Fruit fly (Drosophila melanogaster) whole organism, embryonic: Measurements from ENCODE around the gene CG33772.
"Not testable (repeated sequence)": the region's sequence is repeated elsewhere in the genome, so short reads cannot be mapped to it uniquely, and the experiment has no call there.

Experiments
- Antp ChIP-seq: fragments of 200-800 bp; sonication (Bioruptor generic); optimal IDR thresholded peaks from 3 replicates; lab custom pipeline; 2016; ENCODE audit warnings: missing biosample characterization, missing genetic modification characterization
- Atf3 ChIP-seq: fragments of 200-800 bp; sonication (Bioruptor generic); optimal IDR thresholded peaks from 3 replicates; lab custom pipeline; 2016; ENCODE audit warnings: missing biosample characterization, missing genetic modification characterization
- CG11695 ChIP-seq: fragments of 200-800 bp; sonication (Bioruptor generic); IDR thresholded peaks from 3 replicates; pipeline ENCODE4 v1.3.6; 2022; ENCODE audit warnings: missing biosample characterization, missing genetic modification characterization
- CG11723 ChIP-seq: fragments of 200-800 bp; sonication (Bioruptor generic); optimal IDR thresholded peaks from 2 replicates; lab custom pipeline; 2017; ENCODE audit warnings: missing biosample characterization, mild to moderate bottlenecking, missing genetic modification characterization
- CG1233 ChIP-seq: fragments of 200-800 bp; sonication (Bioruptor generic); optimal IDR thresholded peaks from 4 replicates; lab custom pipeline; 2018; ENCODE audit warnings: missing biosample characterization, mild to moderate bottlenecking, missing genetic modification characterization
- CG12659 ChIP-seq: fragments of 200-800 bp; sonication (Bioruptor generic); optimal IDR thresholded peaks from 3 replicates; lab custom pipeline; 2017; ENCODE audit warnings: mild to moderate bottlenecking, missing biosample characterization, missing genetic modification reagents, missing genetic modification characterization
- CG12769 ChIP-seq: fragments of 200-800 bp; sonication (Bioruptor generic); optimal IDR thresholded peaks from 2 replicates; lab custom pipeline; 2019; ENCODE audit warnings: missing biosample characterization, mild to moderate bottlenecking, missing genetic modification characterization, moderate library complexity
- CG14441 ChIP-seq: fragments of 200-800 bp; sonication (Bioruptor generic); IDR thresholded peaks from 2 replicates; pipeline ENCODE4 v1.3.6; 2022; ENCODE audit warnings: missing biosample characterization, missing genetic modification characterization
- CG17568 ChIP-seq: fragments of 200-800 bp; sonication (Bioruptor generic); optimal IDR thresholded peaks from 2 replicates; lab custom pipeline; 2018; ENCODE audit warnings: missing biosample characterization, mild to moderate bottlenecking, missing genetic modification characterization, moderate library complexity
- CG18011 ChIP-seq: fragments of 200-800 bp; sonication (Bioruptor generic); optimal IDR thresholded peaks from 2 replicates; lab custom pipeline; 2017; ENCODE audit warnings: missing biosample characterization, missing genetic modification characterization, mild to moderate bottlenecking, moderate library complexity, missing genotype
- CG2199 ChIP-seq: fragments of 200-800 bp; sonication (Bioruptor generic); IDR thresholded peaks from 3 replicates; pipeline ENCODE4 v1.3.6; 2022; ENCODE audit warnings: missing biosample characterization, missing genetic modification characterization
- CG2712 ChIP-seq: fragments of 200-800 bp; optimal IDR thresholded peaks from 3 replicates; lab custom pipeline; 2019; ENCODE audit warnings: missing biosample characterization, mild to moderate bottlenecking, missing genetic modification characterization, moderate library complexity
- CG2875 ChIP-seq: fragments of 200-800 bp; sonication (Bioruptor generic); optimal IDR thresholded peaks from 2 replicates; lab custom pipeline; 2017; ENCODE audit warnings: missing biosample characterization, mild to moderate bottlenecking, missing genetic modification characterization, missing genetic modification reagents
- CG30431 ChIP-seq: fragments of 200-800 bp; sonication (Bioruptor generic); optimal IDR thresholded peaks from 2 replicates; lab custom pipeline; 2017; ENCODE audit warnings: missing biosample characterization, missing genetic modification characterization
- CG3281 ChIP-seq: fragments of 200-800 bp; sonication (Bioruptor generic); optimal IDR thresholded peaks from 3 replicates; lab custom pipeline; 2017; ENCODE audit warnings: missing biosample characterization, mild to moderate bottlenecking, missing genetic modification characterization
- CG33557 ChIP-seq: fragments of 200-800 bp; sonication (Bioruptor generic); optimal IDR thresholded peaks from 2 replicates; lab custom pipeline; 2019; ENCODE audit warnings: missing biosample characterization, mild to moderate bottlenecking, missing genetic modification characterization, moderate library complexity
- CG34224 ChIP-seq: fragments of 200-800 bp; sonication (Bioruptor generic); IDR thresholded peaks from 3 replicates; pipeline ENCODE4 v1.3.6; 2022; ENCODE audit warnings: missing biosample characterization, missing genetic modification characterization; ENCODE audit not compliant: partially characterized antibody
- CG4424 ChIP-seq: fragments of 200-800 bp; sonication (Bioruptor generic); optimal IDR thresholded peaks from 3 replicates; lab custom pipeline; 2016; ENCODE audit warnings: missing biosample characterization, missing genetic modification characterization
- CG6654 ChIP-seq: fragments of 200-800 bp; sonication (Bioruptor generic); optimal IDR thresholded peaks from 2 replicates; lab custom pipeline; 2017; ENCODE audit warnings: missing biosample characterization, mild to moderate bottlenecking, missing genetic modification characterization
- CG6683 ChIP-seq: fragments of 200-800 bp; sonication (Bioruptor generic); optimal IDR thresholded peaks from 2 replicates; lab custom pipeline; 2017; ENCODE audit warnings: missing biosample characterization, mild to moderate bottlenecking, missing genetic modification characterization, missing genetic modification reagents
- CG6854 ChIP-seq: fragments of 200-800 bp; sonication (Bioruptor generic); optimal IDR thresholded peaks from 3 replicates; lab custom pipeline; 2017; ENCODE audit warnings: missing biosample characterization, mild to moderate bottlenecking, missing genetic modification characterization
- CG7928 ChIP-seq: fragments of 200-800 bp; sonication (Bioruptor generic); optimal IDR thresholded peaks from 2 replicates; lab custom pipeline; 2017; ENCODE audit warnings: missing biosample characterization, mild to moderate bottlenecking, missing genetic modification characterization
- Deaf1 ChIP-seq: fragments of 200-800 bp; optimal IDR thresholded peaks from 3 replicates; lab custom pipeline; 2019; ENCODE audit warnings: missing biosample characterization, mild to moderate bottlenecking, missing genetic modification characterization, moderate library complexity
- Doc2 ChIP-seq: fragments of 200-800 bp; sonication (Bioruptor generic); IDR thresholded peaks from 2 replicates; pipeline ENCODE4 v1.3.6; 2022; ENCODE audit warnings: missing biosample characterization, missing genetic modification characterization
- E2f2 ChIP-seq: fragments of 200-800 bp; sonication (Bioruptor generic); IDR thresholded peaks from 2 replicates; pipeline ENCODE4 v1.3.6; 2022; ENCODE audit warnings: missing biosample characterization, missing genetic modification characterization
- Hey ChIP-seq: fragments of 200-800 bp; sonication (Bioruptor generic); optimal IDR thresholded peaks from 3 replicates; lab custom pipeline; 2018; ENCODE audit warnings: missing biosample characterization, mild to moderate bottlenecking, missing genetic modification characterization
- Hr3 ChIP-seq: fragments of 200-800 bp; sonication (Bioruptor generic); optimal IDR thresholded peaks from 3 replicates; lab custom pipeline; 2016; ENCODE audit warnings: missing biosample characterization, missing genetic modification characterization
- Lhr ChIP-seq: fragments of 200-800 bp; sonication (Bioruptor generic); optimal IDR thresholded peaks from 3 replicates; lab custom pipeline; 2017; ENCODE audit warnings: mild to moderate bottlenecking, missing biosample characterization, missing genetic modification reagents, missing genetic modification characterization
- Stat92E ChIP-seq, 3 experiments: fragments of >200 bp in 2 of 3; fragments of 200-800 bp in 1 of 3; sonication (Bioruptor generic) in 1 of 3; optimal IDR thresholded peaks; 2 replicates each; lab custom pipeline; 2017 to 2019; ENCODE audit warnings: missing biosample characterization in 3 of 3, missing genetic modification characterization in 3 of 3, mild to moderate bottlenecking in 1 of 3, moderate library complexity in 1 of 3
- ac ChIP-seq: fragments of 200-800 bp; sonication (Bioruptor generic); optimal IDR thresholded peaks from 3 replicates; lab custom pipeline; 2017; ENCODE audit warnings: missing biosample characterization, mild to moderate bottlenecking, missing genetic modification characterization
- cato ChIP-seq: fragments of 200-800 bp; sonication (Bioruptor generic); optimal IDR thresholded peaks from 2 replicates; lab custom pipeline; 2016; ENCODE audit warnings: missing biosample characterization, missing genetic modification characterization, borderline replicate concordance
- dati ChIP-seq: fragments of 200-800 bp; sonication (Bioruptor generic); IDR thresholded peaks from 2 replicates; pipeline ENCODE4 v1.3.6; 2022; ENCODE audit warnings: missing biosample characterization, missing genetic modification characterization
- dmrt11E ChIP-seq: fragments of 200-800 bp; sonication (Bioruptor generic); optimal IDR thresholded peaks from 3 replicates; lab custom pipeline; 2018; ENCODE audit warnings: missing biosample characterization, mild to moderate bottlenecking, missing genetic modification characterization, moderate library complexity
- fd102C ChIP-seq: fragments of 200-800 bp; sonication (Bioruptor generic); optimal IDR thresholded peaks from 2 replicates; lab custom pipeline; 2018; ENCODE audit warnings: missing biosample characterization, mild to moderate bottlenecking, missing genetic modification characterization, moderate library complexity
- nerfin-1 ChIP-seq: fragments of 200-800 bp; sonication (Bioruptor generic); optimal IDR thresholded peaks from 3 replicates; lab custom pipeline; 2019; ENCODE audit warnings: missing biosample characterization, mild to moderate bottlenecking, missing genetic modification characterization, moderate library complexity
- onecut ChIP-seq: fragments of 200-800 bp; sonication (Bioruptor generic); IDR thresholded peaks from 2 replicates; pipeline ENCODE4 v1.3.6; 2022; ENCODE audit warnings: missing biosample characterization, missing genetic modification characterization
- p53 ChIP-seq: fragments of 200-800 bp; sonication (Bioruptor generic); optimal IDR thresholded peaks from 2 replicates; lab custom pipeline; 2016; ENCODE audit warnings: missing biosample characterization, missing genetic modification characterization
- pum ChIP-seq: fragments of 200-800 bp; sonication (Bioruptor generic); optimal IDR thresholded peaks from 2 replicates; lab custom pipeline; 2016; ENCODE audit warnings: missing biosample characterization, missing genetic modification characterization
- rib ChIP-seq: fragments of 200-800 bp; sonication (Bioruptor generic); IDR thresholded peaks from 2 replicates; pipeline ENCODE4 v1.3.6; 2022; ENCODE audit warnings: missing biosample characterization, missing genetic modification characterization
- scrt ChIP-seq: fragments of 200-800 bp; sonication (Bioruptor generic); optimal IDR thresholded peaks from 2 replicates; lab custom pipeline; 2018; ENCODE audit warnings: missing biosample characterization, mild to moderate bottlenecking, missing genetic modification characterization, moderate library complexity
- ssp ChIP-seq: fragments of 200-800 bp; sonication (Bioruptor generic); IDR thresholded peaks from 2 replicates; pipeline ENCODE4 v1.3.6; 2022; ENCODE audit warnings: missing biosample characterization, missing genetic modification characterization
- stwl ChIP-seq: fragments of 200-800 bp; sonication (Bioruptor generic); optimal IDR thresholded peaks from 3 replicates; lab custom pipeline; 2018; ENCODE audit warnings: missing biosample characterization, mild to moderate bottlenecking, missing genetic modification characterization, moderate library complexity
- tll ChIP-seq, 2 experiments: fragments of 200-800 bp in 1 of 2; fragments of >200 bp in 1 of 2; sonication (Bioruptor generic) in 1 of 2; optimal IDR thresholded peaks; 2 replicates each; lab custom pipeline; 2017 to 2019; ENCODE audit warnings: missing biosample characterization in 2 of 2, missing genetic modification characterization in 2 of 2, mild to moderate bottlenecking in 1 of 2, moderate library complexity in 1 of 2
- twi ChIP-seq: fragments of 200-800 bp; optimal IDR thresholded peaks from 2 replicates; lab custom pipeline; 2019; ENCODE audit warnings: missing biosample characterization, mild to moderate bottlenecking, missing genetic modification characterization, moderate library complexity
- wek ChIP-seq: fragments of 200-800 bp; sonication (Bioruptor generic); optimal IDR thresholded peaks from 3 replicates; lab custom pipeline; 2018; ENCODE audit warnings: missing biosample characterization, mild to moderate bottlenecking, missing genetic modification characterization, moderate library complexity

CG33772 gene

DNA sequence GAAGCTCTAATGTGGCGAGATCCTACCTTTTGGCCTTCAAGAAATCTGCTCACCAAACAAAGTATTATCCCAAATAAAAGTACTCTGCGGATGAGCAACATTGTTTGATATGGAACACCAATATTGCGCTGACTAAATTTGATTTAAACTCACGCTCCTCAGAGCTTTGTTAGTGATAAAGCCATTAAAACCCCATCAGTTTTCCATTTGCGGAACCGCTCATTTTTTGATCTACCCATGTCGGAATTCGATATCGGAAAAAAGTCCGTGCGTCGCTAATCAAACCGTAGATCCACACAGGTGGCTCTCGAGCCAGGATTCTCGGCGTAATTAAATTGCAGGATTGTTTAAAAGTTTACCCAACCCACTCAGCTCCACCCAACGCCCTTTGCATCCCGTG lies at the start of gene CG33772:
Gene CG33772, minus strand, starts transcription at position 101 of the 400 bp plus-strand sequence.
- no peak for TF ChIP-seq Stat92E (GFP tag; optimal IDR thresholded peaks at IDR 0.05; lab: Kevin White, UChicago)
- no peak for TF ChIP-seq dati (GFP tag; lab: Robert Waterston, UW)
- TF ChIP-seq nerfin-1, result no peak
- no peak for TF ChIP-seq Doc2 (GFP tag; lab: Robert Waterston, UW)
- no peak for TF ChIP-seq CG18011
- no peak for TF ChIP-seq CG6654 (GFP tag; lab: Kevin White, UChicago)
- no peak for TF ChIP-seq cato (GFP tag; lab: Kevin White, UChicago)
- no peak for TF ChIP-seq Atf3 (GFP tag; lab: Kevin White, UChicago)
- no peak for TF ChIP-seq CG12769 (tag; lab: Kevin White, UChicago)
- TF ChIP-seq, all 482 proteins: peak for 0

DNA sequence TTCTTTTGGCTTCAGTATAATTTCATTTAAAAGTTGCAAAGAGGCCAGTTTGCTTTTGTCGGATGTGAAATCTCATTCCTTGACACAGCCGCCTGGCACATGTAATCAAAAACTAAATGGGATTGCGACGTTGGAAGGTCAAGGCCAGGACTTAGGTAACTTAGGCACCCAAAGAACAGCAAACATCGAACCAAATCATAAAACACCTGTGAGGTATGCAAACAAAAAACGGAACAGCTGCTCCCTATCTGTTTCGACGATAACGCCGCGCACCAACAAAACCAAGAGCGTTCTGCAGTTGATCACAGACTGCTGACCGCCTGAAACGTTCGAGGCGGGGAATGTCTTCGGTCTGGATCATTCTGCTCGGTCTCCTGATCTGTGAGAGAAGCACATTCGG lies 46.8 kb upstream of the CG33772 start, which contains the start of gene CG45116:
Gene CG45116, plus strand, starts transcription at position 301 of the 400 bp plus-strand sequence.
- TF ChIP-seq stwl (no peak), CG6854 (no peak), CG6683 (no peak), CG7928 (GFP tag; lab: Kevin White, UChicago) (no peak), wek (no peak), CG30431 (GFP tag; lab: Kevin White, UChicago) (no peak), tll (GFP tag; optimal IDR thresholded peaks at IDR 0.05; lab: Kevin White, UChicago) (peak in 1 of 2 experiments; percentile 18), fd102C (GFP tag; lab: Kevin White, UChicago) (no peak), Deaf1 (tag; lab: Kevin White, UChicago) (no peak), CG11695 (GFP tag; lab: Robert Waterston, UW) (no peak), pum (GFP tag; lab: Kevin White, UChicago) (no peak), CG17568 (GFP tag; lab: Kevin White, UChicago) (no peak), CG4424 (GFP tag; lab: Kevin White, UChicago) (no peak), twi (tag; lab: Kevin White, UChicago) (peak; percentile 58), CG2875 (GFP tag; lab: Kevin White, UChicago) (no peak), CG11723 (GFP tag; lab: Kevin White, UChicago) (no peak), p53 (GFP tag; lab: Kevin White, UChicago) (no peak), E2f2 (GFP tag; lab: Robert Waterston, UW) (no peak), CG1233 (no peak), ac (GFP tag; lab: Kevin White, UChicago) (peak; percentile 37), CG33557 (GFP tag; lab: Kevin White, UChicago) (no peak), CG2199 (GFP tag; lab: Robert Waterston, UW) (0 out of 3 replicates have a peak, but pooled peaks have one; percentile 34)

DNA sequence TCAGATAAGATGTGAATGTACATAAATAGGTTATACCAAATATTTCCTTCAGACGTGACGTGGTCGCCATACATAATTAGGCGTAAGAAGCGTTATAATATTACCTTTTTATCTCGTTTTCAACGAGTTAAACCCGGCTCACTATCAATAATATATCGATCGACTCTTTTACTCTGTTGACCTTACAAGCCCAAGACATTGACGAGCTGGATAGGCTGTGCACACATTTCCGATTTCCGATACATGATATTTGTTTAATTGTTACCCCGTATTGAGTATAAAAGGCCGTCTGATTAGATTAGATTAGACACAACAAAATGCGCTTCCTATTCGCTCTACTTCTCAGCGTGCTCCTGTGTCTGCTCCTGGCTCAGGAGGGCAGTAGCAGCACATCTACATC lies 44.6 kb upstream of the CG33772 start, which contains the start of gene CG32453:
Gene CG32453, plus strand, starts transcription at position 301 of the 400 bp plus-strand sequence.
- TF ChIP-seq Lhr; CG2712 (tag; lab: Kevin White, UChicago); CG34224: not testable (repeated sequence)

DNA sequence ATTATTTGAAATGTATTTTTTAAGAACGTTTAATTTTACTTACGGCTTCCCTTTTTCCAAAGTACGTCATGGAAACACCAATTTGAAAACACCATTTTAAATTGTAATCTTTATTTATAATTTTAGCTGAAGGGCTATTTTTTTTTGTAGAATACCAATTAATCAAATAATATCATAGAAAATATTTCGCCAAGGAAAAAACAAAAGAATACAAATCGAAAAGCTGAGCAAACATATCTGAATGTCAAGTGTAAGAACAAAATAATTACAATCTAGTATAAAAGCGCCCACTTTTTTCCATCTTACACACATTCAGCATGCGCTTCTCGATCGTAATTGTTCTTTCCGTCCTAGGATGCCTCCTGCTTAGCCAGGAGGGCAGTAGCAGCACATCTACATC lies 43.3 kb upstream of the CG33772 start, which contains the start of gene CG14452:
Gene CG14452, plus strand, starts transcription at position 301 of the 400 bp plus-strand sequence.
- no peak for TF ChIP-seq Antp (GFP tag; lab: Kevin White, UChicago)
- no peak for TF ChIP-seq CG12659 (GFP tag; lab: Kevin White, UChicago)
- no peak for TF ChIP-seq dmrt11E
- TF ChIP-seq CG1233, result no peak
- TF ChIP-seq onecut (GFP tag; lab: Robert Waterston, UW), result no peak
- TF ChIP-seq Hey (tag; lab: Kevin White, UChicago), result no peak
- no peak for TF ChIP-seq CG3281 (GFP tag; lab: Kevin White, UChicago)
- no peak for TF ChIP-seq Hr3
- TF ChIP-seq scrt (GFP tag; lab: Kevin White, UChicago), result no peak
- no peak for TF ChIP-seq CG14441 (GFP tag; lab: Robert Waterston, UW)
- TF ChIP-seq rib (GFP tag; lab: Robert Waterston, UW), result no peak
- TF ChIP-seq ssp (GFP tag; lab: Robert Waterston, UW), result no peak
